Fruit fly (Drosophila melanogaster): ENCODE measurements around the gene CG16781.

Gene CG16781

dm6 chrX:3454715-3455114, 9.1 kb downstream of the CG16781 start:
- TF ChIP-seq HHEX (GFP tag; optimal IDR thresholded peaks at IDR 0.05) (no peak), Oaz (GFP tag; IDR thresholded peaks at IDR 0.05) (no peak), CG7839 (tag; optimal IDR thresholded peaks at IDR 0.05) (peak; percentile 7), Stat92E (GFP tag; optimal IDR thresholded peaks at IDR 0.05) (no peak), Ptx1 (GFP tag; IDR thresholded peaks at IDR 0.05) (peak; percentile 26; the same call in 1 of the 2 replicates), pzg (GFP tag; optimal IDR thresholded peaks at IDR 0.05) (no peak), dysf (GFP tag; IDR thresholded peaks at IDR 0.05) (no peak), row (GFP tag; IDR thresholded peaks at IDR 0.05) (peak; percentile 27; the same call in 1 of the 3 replicates), cg (GFP tag; optimal IDR thresholded peaks at IDR 0.05) (no peak), CG14965 (GFP tag; optimal IDR thresholded peaks at IDR 0.05; ENCODE audit: borderline replicate concordance) (no peak), wor (GFP tag; IDR thresholded peaks at IDR 0.05) (no peak), CG18619 (GFP tag; optimal IDR thresholded peaks at IDR 0.05) (no peak), CG18262 (tag; optimal IDR thresholded peaks at IDR 0.05) (peak; percentile 20), CG8359 (GFP tag; optimal IDR thresholded peaks at IDR 0.05; ENCODE audit: borderline replicate concordance) (no peak), CG10565 (GFP tag; optimal IDR thresholded peaks at IDR 0.05) (no peak), sc (optimal IDR thresholded peaks at IDR 0.05) (no peak), sc (GFP tag; optimal IDR thresholded peaks at IDR 0.05) (no peak), grau (tag; optimal IDR thresholded peaks at IDR 0.05) (peak; percentile 9), CG5180 (GFP tag; optimal IDR thresholded peaks at IDR 0.05) (no peak), ftz-f1 (GFP tag; optimal IDR thresholded peaks at IDR 0.05) (no peak), CG4707 (GFP tag; optimal IDR thresholded peaks at IDR 0.05) (no peak), CG2678 (tag; optimal IDR thresholded peaks at IDR 0.05) (peak; percentile 20), nom (GFP tag; optimal IDR thresholded peaks at IDR 0.05) (no peak), ATbp (GFP tag; optimal IDR thresholded peaks at IDR 0.05) (peak; percentile 9), nmo (GFP tag; optimal IDR thresholded peaks at IDR 0.05) (peak; percentile 18), CG10543 (GFP tag; optimal IDR thresholded peaks at IDR 0.05) (no peak), sim (GFP tag; IDR thresholded peaks at IDR 0.05) (no peak), CG11695 (GFP tag; IDR thresholded peaks at IDR 0.05) (0 out of 3 replicates have a peak, but pooled peaks have one; percentile 24), Tbp (GFP tag; optimal IDR thresholded peaks at IDR 0.05) (no peak), Abd-B (GFP tag; optimal IDR thresholded peaks at IDR 0.05) (peak; percentile 11), fd96Cb (tag; optimal IDR thresholded peaks at IDR 0.05) (peak; percentile 36), ci (GFP tag; IDR thresholded peaks at IDR 0.05) (peak; percentile 45; the same call in 1 of the 3 replicates), D19A (tag; optimal IDR thresholded peaks at IDR 0.05) (peak; percentile 56), CG4282 (GFP tag; optimal IDR thresholded peaks at IDR 0.05) (no peak), tin (GFP tag; optimal IDR thresholded peaks at IDR 0.05) (peak; percentile 10), CTCF (GFP tag; optimal IDR thresholded peaks at IDR 0.05) (no peak), HLHmδ (GFP tag; optimal IDR thresholded peaks at IDR 0.05) (no peak), Hand (GFP tag; optimal IDR thresholded peaks at IDR 0.05) (no peak), Chrac-16 (GFP tag; optimal IDR thresholded peaks at IDR 0.05) (peak; percentile 4), CG17359 (tag; optimal IDR thresholded peaks at IDR 0.05) (no peak), CG1792 (GFP tag; optimal IDR thresholded peaks at IDR 0.05) (no peak), CG11504 (tag; optimal IDR thresholded peaks at IDR 0.05) (peak; percentile 34), grn (GFP tag; optimal IDR thresholded peaks at IDR 0.05) (no peak), B-H1 (GFP tag; IDR thresholded peaks at IDR 0.05) (peak; percentile 25; the same call in 1 of the 3 replicates), Hr51 (GFP tag; optimal IDR thresholded peaks at IDR 0.05) (peak in 1 of 2 experiments; percentile 25), CG3407 (GFP tag; optimal IDR thresholded peaks at IDR 0.05) (peak; percentile 16), unpg (GFP tag; optimal IDR thresholded peaks at IDR 0.05) (peak; percentile 52), CG18764 (GFP tag; optimal IDR thresholded peaks at IDR 0.05) (peak; percentile 15), CG6689 (GFP tag; IDR thresholded peaks at IDR 0.05) (peak; percentile 29; the same call in 1 of the 2 replicates), YL-1 (GFP tag; optimal IDR thresholded peaks at IDR 0.05) (no peak)
